Worm (Caenorhabditis elegans) whole organism, midembryonic: ENCODE data around the gene nhr-99.

ENCODE experiments used
- T22C8.4 ChIP-seq: fragments of 200-800 bp; sonication (Bioruptor generic); IDR thresholded peaks from 2 replicates; pipeline ENCODE4 v1.3.6; 2022; ENCODE audit warnings: missing genetic modification characterization, missing compliant biosample characterization
- flt-1 ChIP-seq: fragments of 200-800 bp; sonication (Bioruptor generic); IDR thresholded peaks from 2 replicates; pipeline ENCODE4 v1.3.6; 2022; ENCODE audit warnings: missing genetic modification characterization, missing compliant biosample characterization

ce11 chrV:465355-465754 lies 9.2 kb upstream of the nhr-99 start:
- TF ChIP-seq T22C8.4 (GFP tag; lab: Robert Waterston, UW) (no peak), flt-1 (GFP tag; lab: Robert Waterston, UW) (no peak)
